Worm (Caenorhabditis elegans) whole organism, young adult: Measurements from ENCODE around the gene B0280.11.
"Not testable (repeated sequence)": the region's sequence is repeated elsewhere in the genome, so short reads cannot be mapped to it uniquely, and the experiment has no call there.

Source experiments
- B0336.3 ChIP-seq: fragments of 200-800 bp; sonication (Bioruptor generic); IDR thresholded peaks from 2 replicates; pipeline ENCODE4 v1.3.6; 2022; ENCODE audit warnings: missing genetic modification characterization, missing compliant biosample characterization
- K11D2.4 ChIP-seq: fragments of 200-800 bp; sonication (Bioruptor generic); IDR thresholded peaks from 2 replicates; pipeline ENCODE4 v1.3.6; 2022; ENCODE audit warnings: missing genetic modification reagents, missing genetic modification characterization, missing compliant biosample characterization
- T07F8.4 ChIP-seq: sonication (generic microtip); optimal IDR thresholded peaks from 2 replicates; lab custom pipeline; 2016; ENCODE audit warnings: mild to moderate bottlenecking, missing genetic modification characterization, moderate library complexity, missing compliant biosample characterization
- Y53F4B.3 ChIP-seq: fragments of 200-800 bp; sonication (Bioruptor generic); IDR thresholded peaks from 2 replicates; pipeline ENCODE4 v1.3.6; 2022; ENCODE audit warnings: missing genetic modification reagents, missing genetic modification characterization, missing compliant biosample characterization
- Y67H2A.10 ChIP-seq: fragments of 200-800 bp; sonication (Bioruptor generic); conservative IDR thresholded peaks from 2 replicates; pipeline ENCODE4 v1.3.6; 2022; ENCODE audit warnings: missing genetic modification reagents, missing genetic modification characterization, missing compliant biosample characterization
- Y95B8A.8 ChIP-seq: fragments of 200-800 bp; sonication (Bioruptor generic); IDR thresholded peaks from 2 replicates; pipeline ENCODE4 v1.3.6; 2022; ENCODE audit warnings: missing genetic modification reagents, missing genetic modification characterization, missing compliant biosample characterization
- ama-1 ChIP-seq, 3 experiments: fragments of 150-350 bp in 1 of 3; sonication (generic microtip) in 2 of 3; optimal IDR thresholded peaks; 2 replicates each; lab custom pipeline; 2014 to 2018; ENCODE audit warnings: missing biosample characterization in 2 of 3, missing genetic modification characterization in 2 of 3, missing genetic modification reagents in 2 of 3
- aptf-3 ChIP-seq: fragments of 200-800 bp; sonication (Bioruptor generic); IDR thresholded peaks from 2 replicates; pipeline ENCODE4 v1.3.6; 2022; ENCODE audit warnings: missing genetic modification characterization, missing compliant biosample characterization
- attf-3 ChIP-seq: fragments of 200-800 bp; sonication (Bioruptor generic); conservative IDR thresholded peaks from 2 replicates; pipeline ENCODE4 v1.3.6; 2022; ENCODE audit warnings: missing genetic modification reagents, missing genetic modification characterization, missing compliant biosample characterization
- attf-5 ChIP-seq: fragments of 200-800 bp; sonication (Bioruptor generic); optimal IDR thresholded peaks from 2 replicates; lab custom pipeline; 2018; ENCODE audit warnings: mild to moderate bottlenecking, missing genetic modification characterization, missing compliant biosample characterization
- attf-6 ChIP-seq: fragments of 200-800 bp; sonication (Bioruptor generic); IDR thresholded peaks from 2 replicates; pipeline ENCODE4 v1.3.6; 2022; ENCODE audit warnings: missing genetic modification reagents, missing genetic modification characterization, missing compliant biosample characterization
- bed-1 ChIP-seq: fragments of 200-800 bp; sonication (Bioruptor generic); IDR thresholded peaks from 2 replicates; pipeline ENCODE4 v1.3.6; 2022; ENCODE audit warnings: missing genetic modification reagents, missing genetic modification characterization, missing compliant biosample characterization
- ccch-3 ChIP-seq: fragments of 200-800 bp; sonication (Bioruptor generic); optimal IDR thresholded peaks from 2 replicates; lab custom pipeline; 2018; ENCODE audit warnings: mild to moderate bottlenecking, missing genetic modification characterization, missing compliant biosample characterization
- cebp-2 ChIP-seq: fragments of 200-800 bp; sonication (Bioruptor generic); IDR thresholded peaks from 2 replicates; pipeline ENCODE4 v1.3.6; 2022; ENCODE audit warnings: missing genetic modification characterization, missing compliant biosample characterization
- dox-1 ChIP-seq: fragments of 200-800 bp; sonication (Bioruptor generic); IDR thresholded peaks from 2 replicates; pipeline ENCODE4 v1.3.6; 2022; ENCODE audit warnings: missing genetic modification reagents, missing genetic modification characterization, missing compliant biosample characterization
- dpl-1 ChIP-seq: fragments of 150-350 bp; optimal IDR thresholded peaks from 2 replicates; lab custom pipeline; 2014; ENCODE audit warnings: missing biosample characterization, missing genetic modification reagents, missing genetic modification characterization
- efl-1 ChIP-seq: fragments of 150-350 bp; optimal IDR thresholded peaks from 2 replicates; lab custom pipeline; 2014; ENCODE audit warnings: missing biosample characterization, missing genetic modification reagents, missing genetic modification characterization
- egl-18 ChIP-seq: fragments of 200-800 bp; sonication (Bioruptor generic); IDR thresholded peaks from 2 replicates; pipeline ENCODE4 v1.3.6; 2022; ENCODE audit warnings: missing genetic modification reagents, missing genetic modification characterization, missing compliant biosample characterization
- ekl-4 ChIP-seq: fragments of 200-800 bp; sonication (Bioruptor generic); IDR thresholded peaks from 2 replicates; pipeline ENCODE4 v1.3.6; 2022; ENCODE audit warnings: missing genetic modification reagents, missing genetic modification characterization, missing compliant biosample characterization
- gei-17 ChIP-seq: fragments of 200-800 bp; sonication (Bioruptor generic); optimal IDR thresholded peaks from 2 replicates; lab custom pipeline; 2018; ENCODE audit warnings: mild to moderate bottlenecking, missing genetic modification characterization, missing compliant biosample characterization
- him-1 ChIP-seq: sonication (generic microtip); optimal IDR thresholded peaks from 2 replicates; lab custom pipeline; 2016; ENCODE audit warnings: missing genotype, missing genetic modification reagents, missing genetic modification characterization, missing compliant biosample characterization
- lag-1 ChIP-seq: fragments of 200-800 bp; sonication (Bioruptor generic); IDR thresholded peaks from 2 replicates; pipeline ENCODE4 v1.3.6; 2022; ENCODE audit warnings: missing genetic modification reagents, missing genetic modification characterization, missing compliant biosample characterization
- lin-54 ChIP-seq: fragments of 200-800 bp; sonication (Bioruptor generic); optimal IDR thresholded peaks from 2 replicates; lab custom pipeline; 2018; ENCODE audit warnings: mild to moderate bottlenecking, missing genetic modification characterization, missing compliant biosample characterization
- madf-3 ChIP-seq: fragments of 200-800 bp; sonication (Bioruptor generic); IDR thresholded peaks from 2 replicates; pipeline ENCODE4 v1.3.6; 2022; ENCODE audit warnings: missing genetic modification reagents, missing genetic modification characterization, missing compliant biosample characterization
- mcd-1 ChIP-seq: fragments of 200-800 bp; sonication (Bioruptor generic); IDR thresholded peaks from 2 replicates; pipeline ENCODE4 v1.3.6; 2022; ENCODE audit warnings: missing genetic modification reagents, missing genetic modification characterization, missing compliant biosample characterization
- mxl-1 ChIP-seq: sonication (generic microtip); optimal IDR thresholded peaks from 2 replicates; lab custom pipeline; 2016; ENCODE audit warnings: missing genetic modification characterization, missing compliant biosample characterization
- nfyb-1 ChIP-seq: fragments of 200-800 bp; sonication (Bioruptor generic); IDR thresholded peaks from 2 replicates; pipeline ENCODE4 v1.3.6; 2022; ENCODE audit warnings: missing genetic modification reagents, missing genetic modification characterization, missing compliant biosample characterization
- rec-8 ChIP-seq, 2 experiments: sonication (generic microtip); optimal IDR thresholded peaks; 2 replicates each; lab custom pipeline; 2016; ENCODE audit warnings: mild to moderate bottlenecking in 2 of 2, missing genetic modification characterization in 2 of 2, missing genetic modification reagents in 2 of 2, missing genotype in 2 of 2, missing biosample characterization in 1 of 2, missing compliant biosample characterization in 1 of 2, moderate library complexity in 1 of 2
- sdz-38 ChIP-seq: sonication (generic microtip); optimal IDR thresholded peaks from 2 replicates; lab custom pipeline; 2016; ENCODE audit warnings: missing genotype, missing genetic modification characterization, missing compliant biosample characterization
- somi-1 ChIP-seq: fragments of 200-800 bp; sonication (Bioruptor generic); optimal IDR thresholded peaks from 2 replicates; lab custom pipeline; 2018; ENCODE audit warnings: mild to moderate bottlenecking, missing genetic modification characterization, missing compliant biosample characterization
- tbp1 ChIP-seq: fragments of 200-800 bp; sonication (Bioruptor generic); optimal IDR thresholded peaks from 2 replicates; lab custom pipeline; 2018; ENCODE audit warnings: mild to moderate bottlenecking, missing genetic modification characterization, missing compliant biosample characterization
- unc-62 ChIP-seq: fragments of 150-350 bp; optimal IDR thresholded peaks from 2 replicates; lab custom pipeline; 2014; ENCODE audit warnings: missing biosample characterization, missing genetic modification reagents, missing genetic modification characterization
- ztf-3 ChIP-seq: fragments of 200-800 bp; sonication (Bioruptor generic); optimal IDR thresholded peaks from 2 replicates; lab custom pipeline; 2018; ENCODE audit warnings: mild to moderate bottlenecking, missing genetic modification characterization, missing compliant biosample characterization

Gene B0280.11

DNA sequence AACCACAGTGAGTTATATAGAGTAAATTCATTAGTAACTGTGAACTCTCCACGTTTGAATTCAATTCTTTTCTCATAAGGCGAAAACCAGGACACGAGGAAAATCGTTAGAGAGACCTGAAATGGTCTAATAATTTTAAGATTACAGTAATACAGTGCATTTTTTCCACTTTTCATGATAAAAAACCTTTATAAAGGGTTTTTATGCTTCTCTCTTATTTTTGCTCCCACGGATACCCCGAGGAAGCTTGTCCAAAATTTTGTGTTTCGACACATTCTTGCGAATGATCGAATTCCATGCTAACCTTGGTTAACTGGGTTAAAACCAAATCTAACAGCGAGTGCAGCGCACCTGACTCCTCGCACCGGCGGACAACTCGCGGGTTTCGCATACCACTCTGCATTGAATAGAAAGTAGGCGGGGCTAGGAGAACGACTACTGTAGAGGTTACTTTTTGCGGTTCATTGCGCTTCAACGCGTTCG lies 2.2 kb upstream of the B0280.11 start (continued):
- TF ChIP-seq Y67H2A.10 (GFP tag; lab: Robert Waterston, UW) (no peak), aptf-3 (GFP tag; lab: Robert Waterston, UW) (no peak), nfyb-1 (GFP tag; lab: Robert Waterston, UW) (peak; percentile 72), egl-18 (no peak), mcd-1 (GFP tag; lab: Robert Waterston, UW) (peak; percentile 55), lag-1 (no peak), unc-62 (GFP tag; lab: Kevin White, UChicago) (no peak), tbp1 (GFP tag; lab: Kevin White, UChicago) (peak; percentile 78), ama-1 (optimal IDR thresholded peaks at IDR 0.05; lab: Kevin White, UChicago) (peak; percentile 8), ama-1 (GFP tag; optimal IDR thresholded peaks at IDR 0.05; lab: Kevin White, UChicago) (no peak), K11D2.4 (GFP tag; lab: Robert Waterston, UW) (no peak), efl-1 (no peak), bed-1 (GFP tag; lab: Robert Waterston, UW) (no peak), attf-6 (GFP tag; lab: Robert Waterston, UW) (peak; percentile 95)

DNA sequence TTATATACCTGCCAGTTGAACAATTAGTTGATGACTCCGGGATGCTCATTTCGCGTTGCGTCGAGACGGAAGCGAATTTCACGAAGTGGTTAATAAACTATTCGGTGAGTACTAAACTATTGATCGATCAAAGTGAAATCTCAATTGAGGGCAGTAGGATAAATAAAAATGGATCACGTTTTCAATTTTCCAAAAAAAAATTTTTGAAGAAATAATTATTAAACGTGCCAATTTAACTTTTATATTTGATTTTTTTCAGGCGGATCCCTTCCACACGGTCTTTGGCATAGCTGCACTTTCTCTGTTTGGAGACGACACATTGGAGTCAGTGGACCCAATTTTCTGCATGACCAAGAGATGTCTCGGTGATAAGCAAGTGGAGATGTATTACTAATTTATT lies 2.1 kb downstream of the B0280.11 start, which contains the start of gene B0280.17:
Gene B0280.17 (minus strand): TSS at position 101 of the 400 bp plus-strand sequence.
- TF ChIP-seq efl-1 = no peak
- TF ChIP-seq attf-5 (GFP tag; lab: Kevin White, UChicago) = no peak
- TF ChIP-seq lin-54 (GFP tag; lab: Kevin White, UChicago) = no peak
- TF ChIP-seq Y95B8A.8 (GFP tag; lab: Robert Waterston, UW) = no peak
- TF ChIP-seq T07F8.4 (tag; lab: Kevin White, UChicago) = no peak
- no peak for TF ChIP-seq gei-17 (GFP tag; lab: Kevin White, UChicago)

DNA sequence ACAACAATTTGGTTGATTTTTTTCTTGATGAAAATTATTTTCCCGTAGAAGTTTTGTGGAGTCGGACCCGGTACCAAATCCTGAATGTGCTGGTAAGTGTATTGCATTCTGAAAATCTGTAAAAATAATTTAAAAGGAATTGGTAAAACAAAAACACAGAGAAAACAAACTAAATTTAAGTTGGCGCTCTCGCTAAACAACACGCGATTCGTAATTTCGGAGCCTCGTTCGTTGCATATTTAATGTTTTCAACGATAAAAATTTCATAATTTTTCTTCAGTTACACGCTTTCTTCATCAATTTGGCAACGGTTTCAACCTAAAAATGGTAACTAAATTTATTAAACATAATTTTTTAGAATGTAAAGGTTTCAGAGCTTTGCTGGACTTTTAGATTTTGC lies 4.5 kb downstream of the B0280.11 start, which contains the start of the genes pot-1 and ggtb-1:
Gene pot-1 (minus strand): TSS at position 120 of the 400 bp plus-strand sequence.
Gene ggtb-1 (plus strand): TSS at position 208 of the 400 bp plus-strand sequence.
- no peak for TF ChIP-seq ccch-3
- TF ChIP-seq rec-8 (tag; optimal IDR thresholded peaks at IDR 0.05; lab: Kevin White, UChicago) = no peak
- no peak for TF ChIP-seq somi-1 (GFP tag; lab: Kevin White, UChicago)
- no peak for TF ChIP-seq him-1
- TF ChIP-seq mxl-1 (tag; lab: Kevin White, UChicago) = no peak
- no peak for TF ChIP-seq Y53F4B.3 (GFP tag; lab: Robert Waterston, UW)
- no peak for TF ChIP-seq ekl-4
- no peak for TF ChIP-seq dox-1
- TF ChIP-seq B0336.3 = no peak
- TF ChIP-seq lin-54 (GFP tag; lab: Kevin White, UChicago) = peak; percentile 14
- no peak for TF ChIP-seq dpl-1
- TF ChIP-seq madf-3 (GFP tag; lab: Robert Waterston, UW) = no peak
- TF ChIP-seq attf-3 (GFP tag; lab: Robert Waterston, UW) = peak; percentile 91
- TF ChIP-seq, all 124 proteins: peak for 2

ce11 chrIII:7128601-7129000 lies 9.5 kb downstream of the B0280.11 start, which contains the start of gene viro-2:
Gene viro-2 (plus strand): TSS chrIII:7128901.
- not testable (repeated sequence) for TF ChIP-seq sdz-38 (tag; lab: Kevin White, UChicago); ztf-3 (GFP tag; lab: Kevin White, UChicago); cebp-2 (GFP tag; lab: Robert Waterston, UW)
